Worm (Caenorhabditis elegans) whole organism, late embryonic: Measurements from ENCODE around the gene T20B12.4.

Experiments
- C08G9.2 ChIP-seq: sonication (generic microtip); optimal IDR thresholded peaks from 2 replicates; lab custom pipeline; 2016; ENCODE audit warnings: mild to moderate bottlenecking, missing genetic modification characterization, moderate library complexity, missing compliant biosample characterization
- ceh-18 ChIP-seq: sonication (generic microtip); optimal IDR thresholded peaks from 2 replicates; lab custom pipeline; 2016; ENCODE audit warnings: missing genetic modification characterization, missing compliant biosample characterization
- ceh-2 ChIP-seq: sonication (generic microtip); optimal IDR thresholded peaks from 2 replicates; lab custom pipeline; 2016; ENCODE audit warnings: missing genotype, missing genetic modification characterization, missing compliant biosample characterization
- ceh-22 ChIP-seq: sonication (generic microtip); optimal IDR thresholded peaks from 2 replicates; lab custom pipeline; 2017; ENCODE audit warnings: missing biosample characterization, missing genetic modification characterization
- ceh-24 ChIP-seq: sonication (generic microtip); optimal IDR thresholded peaks from 2 replicates; lab custom pipeline; 2016; ENCODE audit warnings: mild to moderate bottlenecking, missing genetic modification characterization, missing compliant biosample characterization
- ceh-31 ChIP-seq: sonication (generic microtip); optimal IDR thresholded peaks from 2 replicates; lab custom pipeline; 2016; ENCODE audit warnings: missing genetic modification characterization, missing compliant biosample characterization
- ceh-34 ChIP-seq: sonication (generic microtip); optimal IDR thresholded peaks from 2 replicates; lab custom pipeline; 2016; ENCODE audit warnings: mild to moderate bottlenecking, missing genetic modification characterization, missing compliant biosample characterization
- ceh-45 ChIP-seq: fragments of 200-800 bp; sonication (Bioruptor generic); IDR thresholded peaks from 2 replicates; pipeline ENCODE4 v1.3.6; 2022; ENCODE audit warnings: missing genetic modification reagents, missing genetic modification characterization, missing compliant biosample characterization
- dve-1 ChIP-seq: sonication (generic microtip); optimal IDR thresholded peaks from 2 replicates; lab custom pipeline; 2017; ENCODE audit warnings: antibody characterized with exemption, mild to moderate bottlenecking, missing genetic modification characterization, missing compliant biosample characterization
- elt-2 ChIP-seq: sonication (generic microtip); optimal IDR thresholded peaks from 2 replicates; lab custom pipeline; 2016; ENCODE audit warnings: missing genetic modification reagents, missing genetic modification characterization, missing compliant biosample characterization
- elt-4 ChIP-seq: sonication (generic microtip); optimal IDR thresholded peaks from 2 replicates; lab custom pipeline; 2016; ENCODE audit warnings: missing genetic modification characterization, missing compliant biosample characterization
- fax-1 ChIP-seq: sonication (generic microtip); optimal IDR thresholded peaks from 2 replicates; lab custom pipeline; 2016; ENCODE audit warnings: missing genotype, missing genetic modification characterization, missing compliant biosample characterization
- fkh-10 ChIP-seq: fragments of 150-350 bp; optimal IDR thresholded peaks from 2 replicates; lab custom pipeline; 2014; ENCODE audit warnings: missing biosample characterization, missing genetic modification reagents, missing genetic modification characterization
- fkh-6 ChIP-seq: sonication (generic microtip); optimal IDR thresholded peaks from 2 replicates; lab custom pipeline; 2016; ENCODE audit warnings: missing genetic modification characterization, missing compliant biosample characterization
- hlh-13 ChIP-seq: fragments of 200-800 bp; sonication (Bioruptor generic); optimal IDR thresholded peaks from 2 replicates; lab custom pipeline; 2018; ENCODE audit warnings: mild to moderate bottlenecking, missing genetic modification characterization, missing compliant biosample characterization
- hlh-15 ChIP-seq: sonication (generic microtip); optimal IDR thresholded peaks from 2 replicates; lab custom pipeline; 2016; ENCODE audit warnings: missing genetic modification characterization, missing compliant biosample characterization
- hlh-30 ChIP-seq: sonication (generic microtip); optimal IDR thresholded peaks from 2 replicates; lab custom pipeline; 2017; ENCODE audit warnings: antibody characterized with exemption, missing genetic modification characterization, missing compliant biosample characterization; ENCODE audit not compliant: insufficient read depth
- lin-11 ChIP-seq: fragments of 200-800 bp; sonication (Bioruptor generic); optimal IDR thresholded peaks from 2 replicates; lab custom pipeline; 2018; ENCODE audit warnings: mild to moderate bottlenecking, missing genetic modification characterization, missing compliant biosample characterization
- nfya-1 ChIP-seq: sonication (generic microtip); optimal IDR thresholded peaks from 2 replicates; lab custom pipeline; 2017; ENCODE audit warnings: missing genetic modification characterization, mild to moderate bottlenecking, missing compliant biosample characterization, antibody characterized with exemption, moderate library complexity
- nhr-232 ChIP-seq: sonication (generic microtip); optimal IDR thresholded peaks from 2 replicates; lab custom pipeline; 2016; ENCODE audit warnings: missing genetic modification characterization, missing compliant biosample characterization
- odd-2 ChIP-seq: sonication (generic microtip); optimal IDR thresholded peaks from 2 replicates; lab custom pipeline; 2017; ENCODE audit warnings: antibody characterized with exemption, mild to moderate bottlenecking, missing genetic modification characterization, missing compliant biosample characterization
- pag-3 ChIP-seq: sonication (generic microtip); optimal IDR thresholded peaks from 2 replicates; lab custom pipeline; 2016; ENCODE audit warnings: missing compliant biosample characterization, missing genetic modification characterization, borderline replicate concordance
- pat-9 ChIP-seq: fragments of 200-800 bp; sonication (Bioruptor generic); optimal IDR thresholded peaks from 2 replicates; lab custom pipeline; 2018; ENCODE audit warnings: mild to moderate bottlenecking, missing genetic modification characterization, moderate library complexity, missing compliant biosample characterization
- pax-1 ChIP-seq: fragments of 150-350 bp; optimal IDR thresholded peaks from 2 replicates; lab custom pipeline; 2014; ENCODE audit warnings: missing biosample characterization, missing genetic modification characterization
- pha-4 ChIP-seq: fragments of 150-350 bp; optimal IDR thresholded peaks from 2 replicates; lab custom pipeline; 2018; ENCODE audit warnings: missing biosample characterization, missing genetic modification reagents, missing genetic modification characterization
- pros-1 ChIP-seq: fragments of 150-350 bp; optimal IDR thresholded peaks from 2 replicates; lab custom pipeline; 2014; ENCODE audit warnings: missing biosample characterization, missing genetic modification reagents, missing genetic modification characterization
- rnt-1 ChIP-seq: sonication (generic microtip); optimal IDR thresholded peaks from 2 replicates; lab custom pipeline; 2016; ENCODE audit warnings: missing genetic modification characterization, missing compliant biosample characterization
- sox-4 ChIP-seq: sonication (generic microtip); optimal IDR thresholded peaks from 2 replicates; lab custom pipeline; 2017; ENCODE audit warnings: mild to moderate bottlenecking, missing genetic modification characterization, inconsistent platforms, missing compliant biosample characterization
- tbx-2 ChIP-seq: sonication (generic microtip); optimal IDR thresholded peaks from 2 replicates; lab custom pipeline; 2016; ENCODE audit warnings: missing genetic modification characterization, missing compliant biosample characterization
- unc-3 ChIP-seq, 2 experiments: fragments of 200-800 bp in 1 of 2; sonication (Bioruptor generic) in 1 of 2; sonication (generic microtip) in 1 of 2; conservative IDR thresholded peaks in 1 of 2; optimal IDR thresholded peaks in 1 of 2; 2 replicates each; pipeline versions ENCODE4 v1.3.6 to Lab custom; 2016 to 2022; ENCODE audit warnings: missing compliant biosample characterization in 2 of 2, missing genetic modification characterization in 2 of 2, missing genetic modification reagents in 1 of 2
- unc-42 ChIP-seq: sonication (generic microtip); optimal IDR thresholded peaks from 2 replicates; lab custom pipeline; 2016; ENCODE audit warnings: missing genotype, missing genetic modification characterization, missing compliant biosample characterization
- unc-55 ChIP-seq: sonication (generic microtip); optimal IDR thresholded peaks from 2 replicates; lab custom pipeline; 2017; ENCODE audit warnings: missing biosample characterization, missing genetic modification reagents, missing genetic modification characterization
- ztf-16 ChIP-seq: sonication (generic microtip); optimal IDR thresholded peaks from 2 replicates; lab custom pipeline; 2017; ENCODE audit warnings: missing genetic modification characterization, missing compliant biosample characterization

Gene T20B12.4

DNA sequence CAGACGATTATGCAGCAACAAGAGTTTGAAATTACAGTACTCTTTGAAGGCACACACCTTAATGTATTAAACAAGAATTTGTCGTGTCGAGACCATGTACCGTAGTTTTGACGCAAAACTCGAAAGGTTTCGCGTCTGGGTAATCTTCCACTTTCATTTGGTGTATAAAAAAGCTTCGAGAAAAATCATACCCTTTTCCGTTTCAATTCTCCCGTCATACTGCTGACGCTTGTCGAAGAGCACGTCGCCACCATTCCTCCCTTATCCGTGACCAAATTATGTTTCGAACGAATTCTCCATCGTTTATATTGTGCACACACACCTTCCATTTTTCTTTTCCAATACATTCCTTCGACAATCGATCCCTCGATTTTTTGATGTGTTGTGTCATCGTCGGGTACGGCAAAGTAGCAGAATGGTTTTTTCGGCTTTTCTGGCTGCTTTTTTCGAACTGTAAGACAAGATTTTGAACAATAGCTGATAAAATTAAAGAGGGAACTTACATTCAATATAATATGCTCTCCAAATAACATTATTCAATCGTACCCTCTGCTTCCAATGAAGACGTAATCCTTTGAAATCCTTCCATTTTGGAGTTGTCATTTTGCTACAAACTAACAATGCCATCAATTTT, 6.4 kb downstream of the T20B12.4 start:
- TF ChIP-seq pat-9 (tag; lab: Kevin White, UChicago) (no peak), ceh-34 (tag; lab: Kevin White, UChicago) (no peak), ztf-16 (no peak), lin-11 (tag; lab: Kevin White, UChicago) (no peak), pag-3 (tag; lab: Kevin White, UChicago) (no peak), ceh-31 (tag; lab: Kevin White, UChicago) (no peak), C08G9.2 (no peak), rnt-1 (tag; lab: Kevin White, UChicago) (no peak), fkh-10 (GFP tag; lab: Kevin White, UChicago) (no peak), hlh-13 (GFP tag; lab: Kevin White, UChicago) (no peak), nhr-232 (no peak)

DNA sequence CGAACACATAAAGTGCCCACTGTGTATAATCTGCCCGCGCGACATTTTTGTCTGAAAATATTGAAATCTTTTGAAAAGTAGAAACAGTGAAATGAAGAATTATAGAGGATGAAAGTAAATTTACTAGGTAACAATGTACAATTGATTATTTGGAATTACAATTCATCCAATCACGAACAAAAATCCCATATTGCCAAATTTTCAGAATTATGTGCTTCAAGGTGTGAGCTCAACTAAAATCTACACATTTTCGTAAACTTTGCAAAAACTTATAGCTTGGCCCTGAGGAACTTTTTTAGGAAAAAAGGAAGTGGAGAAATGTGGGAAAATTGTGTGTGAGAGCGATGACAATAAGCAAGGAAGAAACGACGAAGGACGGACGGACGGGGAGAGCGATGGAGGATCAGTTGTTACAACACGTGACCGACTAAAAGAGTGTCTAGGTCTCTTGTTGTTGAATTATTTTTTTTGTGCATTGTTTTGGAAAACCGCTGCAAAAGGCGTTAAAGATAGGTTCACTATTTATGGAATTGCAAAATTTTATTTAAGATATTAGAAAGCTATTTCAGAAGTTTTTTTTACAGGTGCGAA, 7.3 kb downstream of the T20B12.4 start, which contains the start of gene mml-1:
mml-1 (minus strand) TSS at position 51 of the 591 bp plus-strand sequence.
- TF ChIP-seq nhr-232 (no peak), hlh-30 (tag; lab: Kevin White, UChicago) (peak; percentile 78), nfya-1 (tag; lab: Kevin White, UChicago) (no peak), dve-1 (tag; lab: Kevin White, UChicago) (no peak), ceh-2 (tag; lab: Kevin White, UChicago) (no peak), ceh-31 (tag; lab: Kevin White, UChicago) (no peak)

DNA sequence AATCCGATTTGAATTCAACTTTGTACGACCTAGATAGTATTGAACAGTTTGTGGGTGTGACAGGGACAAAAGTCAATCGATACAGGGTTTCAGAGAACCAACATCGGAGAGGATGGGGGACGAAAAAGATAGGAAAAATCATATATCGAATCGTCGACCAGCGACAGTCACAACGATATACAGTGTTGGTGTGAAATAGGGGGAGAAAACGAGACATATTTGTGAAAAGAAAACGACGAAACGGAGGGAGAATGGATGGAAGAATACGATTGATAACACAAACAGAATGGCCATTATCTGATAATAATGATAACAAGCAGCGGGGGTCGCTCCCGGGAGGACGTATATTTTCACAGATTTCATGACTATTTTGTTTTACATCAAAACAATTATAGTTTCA, 7.9 kb downstream of the T20B12.4 start:
- TF ChIP-seq ceh-45 (GFP tag; lab: Robert Waterston, UW) (no peak), unc-3 (GFP tag; conservative IDR thresholded peaks at IDR 0.05; lab: Robert Waterston, UW) (no peak), unc-3 (tag; optimal IDR thresholded peaks at IDR 0.05; lab: Kevin White, UChicago) (no peak), fax-1 (no peak), pax-1 (tag; lab: Kevin White, UChicago) (no peak), elt-2 (tag; lab: Kevin White, UChicago) (peak; percentile 61)

DNA sequence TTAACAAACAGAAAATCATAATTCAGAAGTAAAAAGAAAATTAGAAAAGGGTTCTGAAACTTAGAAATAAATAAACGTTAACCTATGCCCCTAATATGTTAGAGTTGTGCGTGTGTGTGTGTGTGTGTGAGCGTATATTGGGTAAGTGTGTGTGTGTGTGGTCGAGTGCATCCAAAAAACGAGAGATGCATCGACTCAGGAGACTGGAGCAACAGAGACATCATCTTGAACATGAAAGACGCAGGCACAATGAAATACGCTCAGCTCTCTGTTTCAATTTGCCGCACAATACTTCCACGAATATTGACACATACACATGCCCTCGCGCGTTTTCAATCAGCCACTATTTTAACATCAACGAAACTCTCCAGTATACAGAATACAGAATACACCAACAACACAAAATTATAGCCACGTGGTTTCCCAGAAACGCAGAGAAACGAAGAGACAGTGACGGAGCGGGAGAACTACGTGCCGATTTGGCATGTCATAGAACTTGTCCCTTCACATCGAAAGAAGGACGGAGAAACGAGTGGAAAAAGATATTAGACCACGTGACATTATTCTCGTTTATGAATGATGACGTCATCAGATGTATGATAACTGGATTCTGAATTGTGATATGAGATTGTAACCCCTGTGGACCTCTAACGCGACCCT, 8.8 kb downstream of the T20B12.4 start:
- peak; percentile 12 for TF ChIP-seq unc-55 (GFP tag; lab: Kevin White, UChicago)
- TF ChIP-seq pag-3 (tag; lab: Kevin White, UChicago): no peak
- peak; percentile 34 for TF ChIP-seq ceh-31 (tag; lab: Kevin White, UChicago)
- no peak for TF ChIP-seq ceh-22 (tag; lab: Kevin White, UChicago)
- TF ChIP-seq ceh-18: peak; percentile 21
- peak; percentile 20 for TF ChIP-seq unc-42 (tag; lab: Kevin White, UChicago)
- TF ChIP-seq nfya-1 (tag; lab: Kevin White, UChicago): peak; percentile 21
- no peak for TF ChIP-seq elt-4 (tag; lab: Kevin White, UChicago)
- no peak for TF ChIP-seq sox-4 (tag; lab: Kevin White, UChicago)
- peak; percentile 41 for TF ChIP-seq tbx-2
- no peak for TF ChIP-seq elt-2 (tag; lab: Kevin White, UChicago)
- no peak for TF ChIP-seq pat-9 (tag; lab: Kevin White, UChicago)
- TF ChIP-seq hlh-30 (tag; lab: Kevin White, UChicago): peak; percentile 88
- no peak for TF ChIP-seq odd-2 (tag; lab: Kevin White, UChicago)
- peak; percentile 36 for TF ChIP-seq pax-1 (tag; lab: Kevin White, UChicago)
- no peak for TF ChIP-seq lin-11 (tag; lab: Kevin White, UChicago)
- TF ChIP-seq fkh-6 (tag; lab: Kevin White, UChicago): no peak

DNA sequence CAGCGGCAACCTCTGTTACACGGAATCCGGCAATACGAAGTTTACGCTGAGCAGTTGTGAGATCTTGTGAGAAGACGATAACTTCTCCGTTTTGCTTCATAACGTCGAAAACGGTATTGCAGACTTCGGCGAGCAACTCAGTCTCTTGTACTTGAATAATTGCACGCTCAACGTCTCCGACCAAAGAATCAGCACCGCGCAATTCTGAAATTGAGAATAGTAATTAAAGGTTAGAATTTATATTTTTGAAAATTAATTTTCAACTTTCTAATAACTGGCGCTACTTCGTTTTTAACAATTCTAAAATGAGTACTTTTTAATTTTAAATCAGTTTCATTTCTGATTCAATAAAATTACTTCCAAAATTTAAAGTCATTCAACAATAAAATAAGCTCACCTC, 11.0 kb downstream of the T20B12.4 start:
- TF ChIP-seq ceh-18: no peak
- TF ChIP-seq ceh-24 (tag; lab: Kevin White, UChicago): no peak
- TF ChIP-seq odd-2 (tag; lab: Kevin White, UChicago): no peak
- no peak for TF ChIP-seq elt-2 (tag; lab: Kevin White, UChicago)
- no peak for TF ChIP-seq hlh-15 (tag; lab: Kevin White, UChicago)
- no peak for TF ChIP-seq ztf-16
- no peak for TF ChIP-seq nhr-232
- no peak for TF ChIP-seq C08G9.2
- no peak for TF ChIP-seq pha-4 (tag; lab: Kevin White, UChicago)
- no peak for TF ChIP-seq pros-1 (tag; lab: Kevin White, UChicago)
- no peak for TF ChIP-seq dve-1 (tag; lab: Kevin White, UChicago)
- TF ChIP-seq elt-4 (tag; lab: Kevin White, UChicago): no peak
- no peak for TF ChIP-seq pag-3 (tag; lab: Kevin White, UChicago)
- no peak for TF ChIP-seq hlh-13 (GFP tag; lab: Kevin White, UChicago)
- no peak for TF ChIP-seq ceh-31 (tag; lab: Kevin White, UChicago)
